Fruit fly (Drosophila melanogaster): Measurements from ENCODE around the gene CG10431.

dm6 chr2L:18943797-18944174, 30.7 kb upstream of the CG10431 start, which contains the start of gene ssp3:
- TF ChIP-seq EcR (GFP tag; optimal IDR thresholded peaks at IDR 0.05), result no peak
- TF ChIP-seq CG34367 (tag; optimal IDR thresholded peaks at IDR 0.05), result no peak
- TF ChIP-seq rn (GFP tag; IDR thresholded peaks at IDR 0.05), result no peak
